Worm (Caenorhabditis elegans) whole organism, L3 larva: ENCODE results near the gene clec-266.

Source experiments
- ZK546.5 ChIP-seq: sonication (generic microtip); optimal IDR thresholded peaks from 2 replicates; lab custom pipeline; 2017; ENCODE audit warnings: missing biosample characterization, missing genetic modification characterization
- aly-2 ChIP-seq: fragments of 150-350 bp; optimal IDR thresholded peaks from 2 replicates; lab custom pipeline; 2014; ENCODE audit warnings: missing biosample characterization, missing genetic modification characterization
- ama-1 ChIP-seq: fragments of 150-350 bp; optimal IDR thresholded peaks from 2 replicates; lab custom pipeline; 2018
- ceh-16 ChIP-seq: sonication (generic microtip); optimal IDR thresholded peaks from 2 replicates; lab custom pipeline; 2017; ENCODE audit warnings: missing biosample characterization, missing genetic modification characterization
- ceh-28 ChIP-seq: fragments of 150-350 bp; optimal IDR thresholded peaks from 2 replicates; lab custom pipeline; 2014; ENCODE audit warnings: missing biosample characterization, missing genetic modification reagents, missing genetic modification characterization
- ceh-82 ChIP-seq: fragments of 150-350 bp; optimal IDR thresholded peaks from 2 replicates; lab custom pipeline; 2014; ENCODE audit warnings: missing biosample characterization, missing genetic modification characterization
- daf-12 ChIP-seq: fragments of 150-350 bp; optimal IDR thresholded peaks from 2 replicates; lab custom pipeline; 2014; ENCODE audit warnings: missing biosample characterization, missing genetic modification reagents, missing genetic modification characterization
- egl-27 ChIP-seq: sonication (generic microtip); optimal IDR thresholded peaks from 4 replicates; lab custom pipeline; 2017; ENCODE audit warnings: missing biosample characterization, missing genetic modification reagents, missing genetic modification characterization
- egl-5 ChIP-seq: fragments of 150-350 bp; optimal IDR thresholded peaks from 2 replicates; lab custom pipeline; 2017; ENCODE audit warnings: missing biosample characterization, missing genetic modification reagents, missing genetic modification characterization, inconsistent platforms
- elt-2 ChIP-seq: sonication (generic microtip); optimal IDR thresholded peaks from 2 replicates; lab custom pipeline; 2016; ENCODE audit warnings: missing genetic modification reagents, mild to moderate bottlenecking, missing genetic modification characterization, missing compliant biosample characterization
- fkh-10 ChIP-seq: sonication (generic microtip); optimal IDR thresholded peaks from 2 replicates; lab custom pipeline; 2017; ENCODE audit warnings: missing biosample characterization, missing genetic modification reagents, missing genetic modification characterization
- fos-1 ChIP-seq: fragments of 150-350 bp; optimal IDR thresholded peaks from 2 replicates; lab custom pipeline; 2014; ENCODE audit warnings: missing biosample characterization, missing genetic modification characterization
- lin-15B ChIP-seq: fragments of 150-350 bp; optimal IDR thresholded peaks from 2 replicates; lab custom pipeline; 2014; ENCODE audit warnings: missing biosample characterization, missing genetic modification characterization
- lin-39 ChIP-seq: fragments of 150-350 bp; optimal IDR thresholded peaks from 2 replicates; lab custom pipeline; 2018; ENCODE audit warnings: missing biosample characterization, missing genetic modification reagents, missing genetic modification characterization
- lsy-12 ChIP-seq: sonication (generic microtip); optimal IDR thresholded peaks from 2 replicates; lab custom pipeline; 2016; ENCODE audit warnings: mild to moderate bottlenecking, missing genetic modification characterization, missing compliant biosample characterization
- mdl-1 ChIP-seq: fragments of 150-350 bp; optimal IDR thresholded peaks from 2 replicates; lab custom pipeline; 2014; ENCODE audit warnings: missing biosample characterization, missing genetic modification characterization
- nfya-1 ChIP-seq: sonication (generic microtip); optimal IDR thresholded peaks from 2 replicates; lab custom pipeline; 2017; ENCODE audit warnings: missing genetic modification characterization, mild to moderate bottlenecking, missing compliant biosample characterization, antibody characterized with exemption, moderate library complexity; ENCODE audit not compliant: insufficient read depth
- nhr-12 ChIP-seq: fragments of 150-350 bp; optimal IDR thresholded peaks from 2 replicates; lab custom pipeline; 2014; ENCODE audit warnings: missing biosample characterization, missing genetic modification characterization
- nhr-23 ChIP-seq: fragments of 150-350 bp; optimal IDR thresholded peaks from 2 replicates; lab custom pipeline; 2014; ENCODE audit warnings: missing biosample characterization, missing genetic modification reagents, missing genetic modification characterization
- nhr-25 ChIP-seq: sonication (generic microtip); optimal IDR thresholded peaks from 2 replicates; lab custom pipeline; 2017; ENCODE audit warnings: missing biosample characterization, missing genetic modification characterization
- nhr-43 ChIP-seq: sonication (generic microtip); optimal IDR thresholded peaks from 2 replicates; lab custom pipeline; 2016; ENCODE audit warnings: mild to moderate bottlenecking, missing genetic modification characterization, missing compliant biosample characterization; ENCODE audit not compliant: poor library complexity, severe bottlenecking
- nhr-67 ChIP-seq: fragments of 150-350 bp; optimal IDR thresholded peaks from 2 replicates; lab custom pipeline; 2014; ENCODE audit warnings: missing biosample characterization, missing genetic modification characterization
- nhr-76 ChIP-seq: fragments of 150-350 bp; sonication (generic microtip); optimal IDR thresholded peaks from 5 replicates; lab custom pipeline; 2014; ENCODE audit warnings: missing biosample characterization, missing genetic modification characterization
- nhr-77 ChIP-seq: fragments of 150-350 bp; optimal IDR thresholded peaks from 2 replicates; lab custom pipeline; 2014; ENCODE audit warnings: missing biosample characterization, missing genetic modification characterization
- pha-4 ChIP-seq: fragments of 150-350 bp; optimal IDR thresholded peaks from 2 replicates; lab custom pipeline; 2014; ENCODE audit warnings: missing biosample characterization, missing genetic modification reagents, missing genetic modification characterization
- pqm-1 ChIP-seq: fragments of 150-350 bp; optimal IDR thresholded peaks from 2 replicates; lab custom pipeline; 2017; ENCODE audit warnings: missing biosample characterization, missing genetic modification characterization, inconsistent platforms
- sea-2 ChIP-seq: fragments of 150-350 bp; sonication (generic microtip); optimal IDR thresholded peaks from 4 replicates; lab custom pipeline; 2014; ENCODE audit warnings: missing biosample characterization, missing genetic modification reagents, missing genetic modification characterization
- snpc-4 ChIP-seq: fragments of 150-350 bp; optimal IDR thresholded peaks from 2 replicates; lab custom pipeline; 2014; ENCODE audit warnings: missing biosample characterization, missing genetic modification characterization
- unc-62 ChIP-seq: fragments of 150-350 bp; sonication (generic microtip); optimal IDR thresholded peaks from 4 replicates; lab custom pipeline; 2014; ENCODE audit warnings: missing biosample characterization, missing genetic modification reagents, missing genetic modification characterization
- ztf-4 ChIP-seq: fragments of 150-350 bp; optimal IDR thresholded peaks from 2 replicates; lab custom pipeline; 2014; ENCODE audit warnings: missing biosample characterization, missing genetic modification characterization

clec-266 gene

DNA sequence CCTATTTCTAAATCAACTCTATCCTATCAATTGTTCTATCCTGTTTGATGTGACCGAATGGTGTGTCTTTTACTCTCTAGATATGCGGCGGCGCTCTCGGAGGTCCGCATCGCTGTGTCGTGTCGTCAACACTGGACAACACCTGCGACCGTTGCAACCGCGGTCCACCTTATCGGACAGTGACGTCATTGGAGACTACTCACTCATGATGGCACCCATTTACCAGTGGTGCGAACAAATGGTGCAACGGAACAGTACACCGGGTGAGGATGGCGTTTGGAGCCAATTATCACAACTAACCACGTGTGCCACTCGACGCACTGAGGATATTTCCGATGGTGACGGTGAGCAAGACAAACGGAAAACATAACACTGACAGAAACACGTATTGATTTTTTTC lies 2.6 kb upstream of the clec-266 start:
- TF ChIP-seq ZK546.5 (tag; lab: Kevin White, UChicago) (no peak), aly-2 (tag; lab: Kevin White, UChicago) (no peak), egl-5 (tag; lab: Kevin White, UChicago) (no peak), lsy-12 (tag; lab: Kevin White, UChicago) (no peak), snpc-4 (tag; lab: Kevin White, UChicago) (no peak), egl-27 (tag; lab: Kevin White, UChicago) (no peak), sea-2 (GFP tag; lab: Kevin White, UChicago) (no peak), nhr-25 (tag; lab: Kevin White, UChicago) (no peak), nhr-12 (tag; lab: Kevin White, UChicago) (no peak), pqm-1 (no peak), nhr-23 (tag; lab: Kevin White, UChicago) (no peak), ceh-16 (no peak), pha-4 (no peak), daf-12 (tag; lab: Kevin White, UChicago) (no peak)
- TF ChIP-seq, all 47 proteins: peak for 0

DNA sequence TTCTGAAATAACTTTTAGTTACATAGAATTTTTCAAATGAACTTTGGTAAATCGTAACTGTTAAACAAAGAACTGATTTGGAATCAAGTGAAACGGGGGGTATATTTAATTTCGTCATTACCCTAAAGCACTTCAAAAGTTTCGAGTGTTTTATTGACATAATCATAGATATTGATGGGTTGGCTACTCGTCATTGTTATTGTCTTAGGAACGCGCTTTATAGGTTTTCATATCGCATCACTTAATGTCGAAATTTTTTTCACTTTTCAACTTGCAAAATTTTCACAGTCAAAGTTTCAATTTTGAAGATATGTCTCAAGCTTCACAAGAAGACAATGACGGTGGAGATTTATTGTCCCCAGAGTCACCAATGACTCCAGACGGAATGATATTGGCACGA lies 4.0 kb downstream of the clec-266 start, which contains the start of gene kqt-1:
Gene kqt-1 (plus strand): TSS at position 301 of the 400 bp plus-strand sequence.
- no peak for TF ChIP-seq lin-15B (tag; lab: Kevin White, UChicago)
- TF ChIP-seq ceh-28 = no peak
- peak; percentile 26 for TF ChIP-seq pha-4
- TF ChIP-seq, all 47 proteins: peak for 1

DNA sequence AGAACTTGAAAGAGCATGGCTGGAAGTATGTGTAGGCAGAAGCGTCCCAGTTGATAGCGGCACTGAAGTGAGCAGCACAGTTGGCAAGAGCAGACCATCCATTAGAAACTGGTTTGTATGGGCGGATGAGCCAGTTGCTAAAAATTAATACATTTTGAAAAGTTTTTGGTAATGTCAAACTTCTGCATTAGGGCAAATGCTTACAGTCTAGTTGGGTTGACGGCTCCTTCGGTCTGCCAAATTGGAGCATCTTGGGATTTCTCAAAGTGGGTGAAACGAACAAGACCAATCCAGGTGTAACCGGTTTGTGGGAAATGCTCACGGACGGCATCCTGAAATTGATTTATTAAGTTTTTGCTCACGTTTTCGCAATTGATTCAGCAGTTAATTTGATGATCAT lies 5.1 kb downstream of the clec-266 start:
- TF ChIP-seq fkh-10 (GFP tag; lab: Kevin White, UChicago) (no peak), mdl-1 (tag; lab: Kevin White, UChicago) (no peak), lin-39 (tag; lab: Kevin White, UChicago) (no peak), unc-62 (no peak), nhr-43 (no peak), nfya-1 (tag; lab: Kevin White, UChicago) (no peak), ZK546.5 (tag; lab: Kevin White, UChicago) (no peak), ceh-82 (tag; lab: Kevin White, UChicago) (no peak)

DNA sequence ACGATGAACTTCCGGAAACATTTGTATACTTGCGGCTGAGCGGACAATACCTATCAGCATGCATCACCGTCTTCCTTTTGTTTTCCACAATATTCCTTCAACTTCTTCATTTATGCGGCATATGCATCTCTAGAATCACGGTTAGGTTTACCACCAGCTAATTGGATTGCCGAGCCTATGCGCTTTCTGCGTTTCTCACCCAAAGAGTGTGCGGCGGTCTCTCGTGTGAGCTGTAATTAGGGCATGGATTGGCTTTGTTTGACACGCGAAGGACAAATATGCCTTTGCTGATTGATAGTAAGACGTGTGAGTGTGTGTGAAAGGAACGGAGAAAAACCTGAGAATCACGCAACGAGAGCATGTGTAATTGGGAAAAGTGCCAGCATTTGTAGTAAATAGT lies 9.2 kb downstream of the clec-266 start:
- peak; percentile 19 for TF ChIP-seq lin-39 (tag; lab: Kevin White, UChicago)
- no peak for TF ChIP-seq nhr-43
- no peak for TF ChIP-seq ztf-4 (tag; lab: Kevin White, UChicago)
- TF ChIP-seq elt-2 (tag; lab: Kevin White, UChicago) = no peak
- TF ChIP-seq ZK546.5 (tag; lab: Kevin White, UChicago) = no peak

DNA sequence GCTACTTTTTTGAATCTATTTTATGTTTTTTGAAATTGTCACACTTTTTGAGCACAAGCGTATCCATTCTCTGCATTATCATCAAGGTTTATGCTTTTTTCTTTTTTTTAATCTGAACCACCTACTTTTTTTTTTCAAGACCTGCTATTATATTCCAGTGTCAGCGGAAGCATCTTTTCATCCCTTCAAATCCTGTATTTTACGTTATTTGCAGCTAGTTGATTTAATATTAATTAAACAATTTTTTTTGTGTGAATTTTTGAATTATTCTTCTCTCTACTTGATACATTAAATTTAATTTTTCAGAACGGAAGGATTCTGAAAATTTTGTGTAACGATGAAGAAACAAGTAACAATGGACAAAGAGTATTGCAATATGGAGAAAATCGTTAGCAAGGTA lies 13.0 kb downstream of the clec-266 start, which contains the start of gene C25B8.8:
Gene C25B8.8 (plus strand): TSS at position 301 of the 400 bp plus-strand sequence.
- TF ChIP-seq fos-1 (tag; lab: Kevin White, UChicago) = no peak
- no peak for TF ChIP-seq pqm-1

DNA sequence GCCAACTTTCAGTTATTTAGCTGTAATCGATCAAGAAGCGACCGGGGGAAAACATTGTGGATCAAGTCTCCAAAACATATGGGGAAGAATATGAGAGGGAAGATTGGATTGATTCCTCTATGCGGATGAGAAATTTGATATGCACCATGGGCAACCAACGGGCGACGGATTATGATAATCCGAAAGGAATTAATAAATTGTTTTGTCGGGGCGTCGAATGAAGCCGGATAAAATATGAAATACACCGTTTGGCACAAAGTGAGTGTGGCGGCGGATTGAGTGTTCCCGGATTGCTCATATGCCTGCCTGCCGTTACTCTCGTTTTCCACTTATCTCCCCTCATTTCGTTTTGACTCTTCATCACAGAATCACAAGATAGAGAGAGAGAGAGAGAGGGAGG lies 13.5 kb downstream of the clec-266 start:
- no peak for TF ChIP-seq nhr-76
- peak; percentile 3 for TF ChIP-seq ceh-28
- TF ChIP-seq ama-1 (lab: Kevin White, UChicago) = no peak
- TF ChIP-seq lin-39 (tag; lab: Kevin White, UChicago) = no peak
- TF ChIP-seq mdl-1 (tag; lab: Kevin White, UChicago) = no peak
- no peak for TF ChIP-seq nhr-77 (tag; lab: Kevin White, UChicago)

DNA sequence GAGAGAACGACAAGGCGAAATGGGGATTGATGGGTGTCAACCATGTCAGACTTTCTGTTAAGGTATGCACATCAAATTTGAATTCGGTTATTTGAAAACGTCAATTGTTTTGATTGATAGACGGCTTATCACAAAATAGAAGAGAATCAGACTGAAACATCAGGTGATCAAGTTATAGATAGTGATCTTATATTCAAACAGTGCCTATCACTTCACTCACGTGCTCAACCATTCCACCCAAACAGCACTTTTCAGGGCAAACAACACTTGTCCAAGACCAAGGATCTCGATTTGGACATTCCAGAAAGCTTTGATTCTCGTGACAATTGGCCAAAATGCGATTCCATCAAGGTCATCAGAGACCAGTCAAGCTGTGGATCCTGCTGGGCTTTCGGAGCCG lies 15.1 kb downstream of the clec-266 start:
- TF ChIP-seq nhr-67 (tag; lab: Kevin White, UChicago) (no peak), pha-4 (peak; percentile 10), egl-27 (tag; lab: Kevin White, UChicago) (no peak), pqm-1 (peak; percentile 69), elt-2 (tag; lab: Kevin White, UChicago) (peak; percentile 79)
